Fruit fly (Drosophila melanogaster): ENCODE data around the gene PGAP5.

- TF ChIP-seq Dif (GFP tag; optimal IDR thresholded peaks at IDR 0.05; ENCODE audit: partially characterized antibody): no peak
- no peak for TF ChIP-seq psq (GFP tag; optimal IDR thresholded peaks at IDR 0.05)
These were observed 30.6 kb upstream of the PGAP5 start for dm6 chr2L:8168075-8168474.
